Worm (Caenorhabditis elegans) whole organism, young adult: ENCODE data around the gene F10E9.5.

ENCODE experiments used
- B0019.2 ChIP-seq: fragments of 200-800 bp; sonication (Bioruptor generic); conservative IDR thresholded peaks from 2 replicates; pipeline ENCODE4 v1.3.6; 2022; ENCODE audit warnings: missing genetic modification reagents, missing genetic modification characterization, missing compliant biosample characterization
- C17E4.6 ChIP-seq: fragments of 200-800 bp; sonication (Bioruptor generic); IDR thresholded peaks from 2 replicates; pipeline ENCODE4 v1.3.6; 2022; ENCODE audit warnings: missing genetic modification reagents, missing genetic modification characterization, missing compliant biosample characterization
- F10E7.11 ChIP-seq: sonication (generic microtip); optimal IDR thresholded peaks from 2 replicates; lab custom pipeline; 2017; ENCODE audit warnings: mild to moderate bottlenecking, missing genetic modification characterization, moderate library complexity, missing compliant biosample characterization
- F22D6.2 ChIP-seq: sonication (generic microtip); optimal IDR thresholded peaks from 2 replicates; lab custom pipeline; 2016; ENCODE audit warnings: mild to moderate bottlenecking, missing genetic modification characterization, missing compliant biosample characterization
- F23B12.7 ChIP-seq: sonication (generic microtip); optimal IDR thresholded peaks from 2 replicates; lab custom pipeline; 2017; ENCODE audit warnings: missing genetic modification characterization, mild to moderate bottlenecking, missing compliant biosample characterization, antibody characterized with exemption, moderate library complexity; ENCODE audit not compliant: insufficient read depth
- F39B2.1 ChIP-seq: fragments of 200-800 bp; sonication (Bioruptor generic); IDR thresholded peaks from 2 replicates; pipeline ENCODE4 v1.3.6; 2022; ENCODE audit warnings: missing genetic modification reagents, missing genetic modification characterization, missing compliant biosample characterization
- K12H6.12 ChIP-seq: fragments of 200-800 bp; sonication (Bioruptor generic); optimal IDR thresholded peaks from 2 replicates; lab custom pipeline; 2018; ENCODE audit warnings: mild to moderate bottlenecking, missing genetic modification characterization, missing compliant biosample characterization
- Y53G8AR.9 ChIP-seq: fragments of 200-800 bp; sonication (Bioruptor generic); conservative IDR thresholded peaks from 2 replicates; pipeline ENCODE4 v1.3.6; 2022; ENCODE audit warnings: missing genetic modification reagents, missing genetic modification characterization, missing compliant biosample characterization
- Y95B8A.8 ChIP-seq: fragments of 200-800 bp; sonication (Bioruptor generic); IDR thresholded peaks from 2 replicates; pipeline ENCODE4 v1.3.6; 2022; ENCODE audit warnings: missing genetic modification reagents, missing genetic modification characterization, missing compliant biosample characterization
- akir-1 ChIP-seq: fragments of 200-800 bp; sonication (Bioruptor generic); optimal IDR thresholded peaks from 2 replicates; lab custom pipeline; 2018; ENCODE audit warnings: mild to moderate bottlenecking, missing genetic modification characterization, moderate library complexity, missing compliant biosample characterization
- aptf-2 ChIP-seq: fragments of 200-800 bp; sonication (Bioruptor generic); conservative IDR thresholded peaks from 2 replicates; pipeline ENCODE4 v1.3.6; 2022; ENCODE audit warnings: missing genetic modification reagents, missing genetic modification characterization, missing compliant biosample characterization
- athp-1 ChIP-seq: sonication (generic microtip); optimal IDR thresholded peaks from 2 replicates; lab custom pipeline; 2017; ENCODE audit warnings: mild to moderate bottlenecking, missing genetic modification characterization, missing compliant biosample characterization
- attf-3 ChIP-seq: fragments of 200-800 bp; sonication (Bioruptor generic); conservative IDR thresholded peaks from 2 replicates; pipeline ENCODE4 v1.3.6; 2022; ENCODE audit warnings: missing genetic modification reagents, missing genetic modification characterization, missing compliant biosample characterization
- attf-5 ChIP-seq: fragments of 200-800 bp; sonication (Bioruptor generic); optimal IDR thresholded peaks from 2 replicates; lab custom pipeline; 2018; ENCODE audit warnings: mild to moderate bottlenecking, missing genetic modification characterization, missing compliant biosample characterization
- attf-6 ChIP-seq: fragments of 200-800 bp; sonication (Bioruptor generic); IDR thresholded peaks from 2 replicates; pipeline ENCODE4 v1.3.6; 2022; ENCODE audit warnings: missing genetic modification reagents, missing genetic modification characterization, missing compliant biosample characterization
- ceh-100 ChIP-seq: fragments of 200-800 bp; sonication (Bioruptor generic); IDR thresholded peaks from 2 replicates; pipeline ENCODE4 v1.3.6; 2022; ENCODE audit warnings: missing genetic modification reagents, missing genetic modification characterization, missing compliant biosample characterization
- ceh-27 ChIP-seq: fragments of 200-800 bp; sonication (Bioruptor generic); optimal IDR thresholded peaks from 2 replicates; lab custom pipeline; 2018; ENCODE audit warnings: mild to moderate bottlenecking, missing genetic modification characterization, moderate library complexity, missing compliant biosample characterization
- ceh-91 ChIP-seq: fragments of 200-800 bp; sonication (Bioruptor generic); IDR thresholded peaks from 2 replicates; pipeline ENCODE4 v1.3.6; 2022; ENCODE audit warnings: missing genetic modification reagents, missing genetic modification characterization, missing compliant biosample characterization
- chd-7 ChIP-seq: sonication (generic microtip); optimal IDR thresholded peaks from 2 replicates; lab custom pipeline; 2016; ENCODE audit warnings: mild to moderate bottlenecking, missing genetic modification characterization, moderate library complexity, missing compliant biosample characterization
- die-1 ChIP-seq: sonication (generic microtip); optimal IDR thresholded peaks from 2 replicates; lab custom pipeline; 2016; ENCODE audit warnings: missing genotype, mild to moderate bottlenecking, missing genetic modification characterization, missing compliant biosample characterization
- dox-1 ChIP-seq: fragments of 200-800 bp; sonication (Bioruptor generic); IDR thresholded peaks from 2 replicates; pipeline ENCODE4 v1.3.6; 2022; ENCODE audit warnings: missing genetic modification reagents, missing genetic modification characterization, missing compliant biosample characterization
- efl-1 ChIP-seq: fragments of 150-350 bp; optimal IDR thresholded peaks from 2 replicates; lab custom pipeline; 2014; ENCODE audit warnings: missing biosample characterization, missing genetic modification reagents, missing genetic modification characterization
- egl-44 ChIP-seq: fragments of 200-800 bp; sonication (Bioruptor generic); IDR thresholded peaks from 2 replicates; pipeline ENCODE4 v1.3.6; 2022; ENCODE audit warnings: missing genetic modification reagents, missing genetic modification characterization, missing compliant biosample characterization
- egrh-3 ChIP-seq: fragments of 200-800 bp; sonication (Bioruptor generic); IDR thresholded peaks from 2 replicates; pipeline ENCODE4 v1.3.6; 2022; ENCODE audit warnings: missing genetic modification reagents, missing genetic modification characterization, missing compliant biosample characterization
- ekl-4 ChIP-seq: fragments of 200-800 bp; sonication (Bioruptor generic); IDR thresholded peaks from 2 replicates; pipeline ENCODE4 v1.3.6; 2022; ENCODE audit warnings: missing genetic modification reagents, missing genetic modification characterization, missing compliant biosample characterization
- gei-17 ChIP-seq: fragments of 200-800 bp; sonication (Bioruptor generic); optimal IDR thresholded peaks from 2 replicates; lab custom pipeline; 2018; ENCODE audit warnings: mild to moderate bottlenecking, missing genetic modification characterization, missing compliant biosample characterization
- hlh-12 ChIP-seq: sonication (generic microtip); optimal IDR thresholded peaks from 2 replicates; lab custom pipeline; 2016; ENCODE audit warnings: missing genetic modification characterization, missing compliant biosample characterization
- hlh-26 ChIP-seq: fragments of 200-800 bp; sonication (Bioruptor generic); conservative IDR thresholded peaks from 2 replicates; pipeline ENCODE4 v1.3.6; 2022; ENCODE audit warnings: missing genetic modification reagents, missing genetic modification characterization, missing compliant biosample characterization
- hmg-20 ChIP-seq: fragments of 200-800 bp; sonication (Bioruptor generic); IDR thresholded peaks from 2 replicates; pipeline ENCODE4 v1.3.6; 2022; ENCODE audit warnings: missing genetic modification reagents, missing genetic modification characterization, missing compliant biosample characterization
- lag-1 ChIP-seq: fragments of 200-800 bp; sonication (Bioruptor generic); IDR thresholded peaks from 2 replicates; pipeline ENCODE4 v1.3.6; 2022; ENCODE audit warnings: missing genetic modification reagents, missing genetic modification characterization, missing compliant biosample characterization
- lin-26 ChIP-seq: fragments of 200-800 bp; sonication (Bioruptor generic); IDR thresholded peaks from 2 replicates; pipeline ENCODE4 v1.3.6; 2022; ENCODE audit warnings: missing genetic modification reagents, missing genetic modification characterization, missing compliant biosample characterization
- lin-35 ChIP-seq, 3 experiments: fragments of 150-350 bp in 2 of 3; sonication (generic microtip) in 1 of 3; optimal IDR thresholded peaks; 2 replicates each; lab custom pipeline; 2014 to 2018; ENCODE audit warnings: missing biosample characterization in 3 of 3, missing genetic modification characterization in 3 of 3, missing genetic modification reagents in 3 of 3
- lin-40 ChIP-seq: sonication (generic microtip); optimal IDR thresholded peaks from 2 replicates; lab custom pipeline; 2016; ENCODE audit warnings: missing genetic modification characterization, mild to moderate bottlenecking, missing compliant biosample characterization, missing genotype, missing genetic modification reagents
- lir-1 ChIP-seq: fragments of 200-800 bp; sonication (Bioruptor generic); conservative IDR thresholded peaks from 2 replicates; pipeline ENCODE4 v1.3.6; 2022; ENCODE audit warnings: missing genetic modification reagents, missing genetic modification characterization, missing compliant biosample characterization
- madf-10 ChIP-seq: sonication (generic microtip); optimal IDR thresholded peaks from 2 replicates; lab custom pipeline; 2016; ENCODE audit warnings: mild to moderate bottlenecking, missing genetic modification characterization, missing compliant biosample characterization
- madf-8 ChIP-seq: fragments of 200-800 bp; sonication (Bioruptor generic); conservative IDR thresholded peaks from 2 replicates; pipeline ENCODE4 v1.3.6; 2022; ENCODE audit warnings: missing genetic modification reagents, missing genetic modification characterization, missing compliant biosample characterization
- mcd-1 ChIP-seq: fragments of 200-800 bp; sonication (Bioruptor generic); IDR thresholded peaks from 2 replicates; pipeline ENCODE4 v1.3.6; 2022; ENCODE audit warnings: missing genetic modification reagents, missing genetic modification characterization, missing compliant biosample characterization
- nfya-1 ChIP-seq: sonication (generic microtip); optimal IDR thresholded peaks from 2 replicates; lab custom pipeline; 2017; ENCODE audit warnings: antibody characterized with exemption, missing compliant biosample characterization, missing genetic modification characterization, borderline replicate concordance; ENCODE audit not compliant: insufficient read depth
- nfyb-1 ChIP-seq: fragments of 200-800 bp; sonication (Bioruptor generic); IDR thresholded peaks from 2 replicates; pipeline ENCODE4 v1.3.6; 2022; ENCODE audit warnings: missing genetic modification reagents, missing genetic modification characterization, missing compliant biosample characterization
- nhr-120 ChIP-seq: fragments of 200-800 bp; sonication (Bioruptor generic); IDR thresholded peaks from 2 replicates; pipeline ENCODE4 v1.3.6; 2022; ENCODE audit warnings: missing genetic modification characterization, missing compliant biosample characterization
- rec-8 ChIP-seq, 2 experiments: sonication (generic microtip); optimal IDR thresholded peaks; 2 replicates each; lab custom pipeline; 2016; ENCODE audit warnings: mild to moderate bottlenecking in 2 of 2, missing genetic modification characterization in 2 of 2, missing genetic modification reagents in 2 of 2, missing genotype in 2 of 2, missing biosample characterization in 1 of 2, missing compliant biosample characterization in 1 of 2, moderate library complexity in 1 of 2
- snpc-1.3 ChIP-seq: sonication (generic microtip); optimal IDR thresholded peaks from 2 replicates; lab custom pipeline; 2017; ENCODE audit warnings: missing genetic modification characterization, mild to moderate bottlenecking, missing compliant biosample characterization, antibody characterized with exemption, moderate library complexity, missing genotype, missing genetic modification reagents; ENCODE audit not compliant: insufficient read depth
- tbx-9 ChIP-seq: sonication (generic microtip); optimal IDR thresholded peaks from 2 replicates; lab custom pipeline; 2016; ENCODE audit warnings: borderline replicate concordance, missing genetic modification characterization, inconsistent platforms, missing compliant biosample characterization
- tlf-1 ChIP-seq: fragments of 200-800 bp; sonication (Bioruptor generic); optimal IDR thresholded peaks from 2 replicates; lab custom pipeline; 2018; ENCODE audit warnings: mild to moderate bottlenecking, missing genetic modification characterization, missing compliant biosample characterization
- unc-130 ChIP-seq: sonication (generic microtip); optimal IDR thresholded peaks from 2 replicates; lab custom pipeline; 2016; ENCODE audit warnings: missing genetic modification reagents, missing genetic modification characterization, missing compliant biosample characterization
- ztf-26 ChIP-seq: sonication (generic microtip); optimal IDR thresholded peaks from 2 replicates; lab custom pipeline; 2017; ENCODE audit warnings: missing genetic modification characterization, missing compliant biosample characterization
- ztf-6 ChIP-seq: fragments of 200-800 bp; sonication (Bioruptor generic); IDR thresholded peaks from 2 replicates; pipeline ENCODE4 v1.3.6; 2022; ENCODE audit warnings: missing genetic modification reagents, missing genetic modification characterization, missing compliant biosample characterization

The F10E9.5 gene

DNA sequence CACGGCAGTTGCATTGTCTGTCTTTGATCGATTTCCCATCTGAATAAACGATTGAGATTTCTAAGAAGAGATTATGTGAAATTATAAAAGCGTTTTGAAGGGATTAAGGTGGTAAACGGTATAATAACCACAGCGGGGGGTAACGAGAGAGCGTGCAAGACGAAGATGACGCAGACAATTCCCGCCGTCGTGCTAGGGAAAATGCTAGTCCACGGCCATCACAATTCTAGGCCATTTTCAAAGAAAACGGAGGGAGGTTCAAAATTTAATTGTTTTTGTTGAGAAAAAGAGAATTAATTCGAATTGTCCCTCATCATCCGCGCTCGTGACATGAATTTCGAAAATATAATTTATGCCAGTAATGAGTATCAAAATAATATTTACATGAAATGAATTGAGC is 11.7 kb downstream of the F10E9.5 start, which contains the start of gene F10E9.11 (continued):
- TF ChIP-seq efl-1 (GFP tag; lab: Kevin White, UChicago) (peak; percentile 90), lir-1 (GFP tag; lab: Robert Waterston, UW) (peak; percentile 82), tbx-9 (no peak), attf-6 (GFP tag; lab: Robert Waterston, UW) (no peak), ztf-6 (GFP tag; lab: Robert Waterston, UW) (peak; percentile 72; the same call in 1 of the 2 replicates), ztf-26 (no peak), F10E7.11 (no peak), madf-10 (tag; lab: Kevin White, UChicago) (peak; percentile 66), C17E4.6 (GFP tag; lab: Robert Waterston, UW) (0 out of 2 replicates have a peak, but pooled peaks have one; percentile 37), athp-1 (tag; lab: Kevin White, UChicago) (peak; percentile 76), K12H6.12 (tag; lab: Kevin White, UChicago) (peak; percentile 57), gei-17 (GFP tag; lab: Kevin White, UChicago) (no peak), hlh-12 (no peak), attf-3 (peak; percentile 73), madf-8 (GFP tag; lab: Robert Waterston, UW) (peak; percentile 69), F23B12.7 (peak; percentile 39), mcd-1 (GFP tag; lab: Robert Waterston, UW) (peak; percentile 71), Y53G8AR.9 (peak; percentile 62; the same call in 1 of the 2 replicates), die-1 (tag; lab: Kevin White, UChicago) (no peak), akir-1 (peak; percentile 75), unc-130 (GFP tag; lab: Kevin White, UChicago) (peak; percentile 89), nfya-1 (tag; lab: Kevin White, UChicago) (no peak), hmg-20 (GFP tag; lab: Robert Waterston, UW) (peak; percentile 44; the same call in 1 of the 2 replicates), Y95B8A.8 (GFP tag; lab: Robert Waterston, UW) (peak; percentile 58; the same call in 1 of the 2 replicates), ceh-27 (GFP tag; lab: Kevin White, UChicago) (peak; percentile 95), hlh-26 (no peak), aptf-2 (GFP tag; lab: Robert Waterston, UW) (0 out of 2 replicates have a peak, but pooled peaks have one; percentile 37), attf-5 (GFP tag; lab: Kevin White, UChicago) (peak; percentile 67), snpc-1.3 (peak; percentile 43), B0019.2 (peak; percentile 74), dox-1 (GFP tag; lab: Robert Waterston, UW) (peak; percentile 92), F39B2.1 (GFP tag; lab: Robert Waterston, UW) (no peak), tlf-1 (GFP tag; lab: Kevin White, UChicago) (peak; percentile 28), ceh-100 (GFP tag; lab: Robert Waterston, UW) (peak; percentile 56; the same call in 1 of the 2 replicates), lin-26 (GFP tag; lab: Robert Waterston, UW) (no peak), lin-40 (peak; percentile 42), egl-44 (no peak), F22D6.2 (tag; lab: Kevin White, UChicago) (no peak), rec-8 (tag; optimal IDR thresholded peaks at IDR 0.05; lab: Kevin White, UChicago) (peak in 1 of 2 experiments; percentile 66), nfyb-1 (GFP tag; lab: Robert Waterston, UW) (peak; percentile 64), chd-7 (tag; lab: Kevin White, UChicago) (peak; percentile 36), ekl-4 (GFP tag; lab: Robert Waterston, UW) (peak; percentile 62), lag-1 (GFP tag; lab: Robert Waterston, UW) (no peak), egrh-3 (GFP tag; lab: Robert Waterston, UW) (0 out of 2 replicates have a peak, but pooled peaks have one; percentile 14), ceh-91 (GFP tag; lab: Robert Waterston, UW) (0 out of 2 replicates have a peak, but pooled peaks have one; percentile 55), lin-35 (GFP tag; optimal IDR thresholded peaks at IDR 0.05; lab: Kevin White, UChicago) (peak; percentile 11 to 68 (median 28)), nhr-120 (no peak)
